Worm (Caenorhabditis elegans): ENCODE results near the gene smex-2.
A peak's percentile ranks its signal among the peaks of the same experiment; 100 is the strongest.
"Not testable (repeated sequence)": the region's sequence is repeated elsewhere in the genome, so short reads cannot be mapped to it uniquely, and the experiment has no call there.

The smex-2 gene

DNA sequence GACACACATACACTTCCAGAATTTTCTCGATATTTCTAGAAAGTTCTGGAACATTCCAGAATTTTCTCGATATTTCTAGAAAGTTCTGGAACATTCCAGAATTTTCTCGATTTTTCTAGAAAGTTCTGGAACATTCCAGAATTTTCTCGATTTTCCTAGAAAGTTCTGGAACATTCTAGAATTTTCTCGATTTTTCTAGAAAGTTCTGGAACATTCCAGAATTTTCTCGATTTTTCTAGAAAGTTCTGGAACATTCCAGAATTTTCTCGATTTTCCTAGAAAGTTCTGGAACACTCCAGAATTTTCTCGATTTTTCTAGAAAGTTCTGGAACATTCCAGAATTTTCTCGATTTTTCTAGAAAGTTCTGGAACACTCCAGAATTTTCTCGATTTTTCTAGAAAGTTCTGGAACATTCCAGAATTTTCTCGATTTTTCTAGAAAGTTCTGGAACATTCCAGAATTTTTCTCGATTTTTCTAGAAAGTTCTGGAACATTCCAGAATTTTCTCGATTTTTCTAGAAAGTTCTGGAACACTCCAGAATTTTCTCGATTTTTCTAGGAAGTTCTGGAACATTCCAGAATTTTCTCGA lies 18.7 kb upstream of the smex-2 start:
- TF ChIP-seq C17E4.6 (GFP tag; IDR thresholded peaks at IDR 0.05) (peak; percentile 42; the same call in 1 of the 2 replicates), nhr-120 (GFP tag; IDR thresholded peaks at IDR 0.05) (peak; percentile 87; the same call in 1 of the 2 replicates), ceh-91 (GFP tag; IDR thresholded peaks at IDR 0.05) (peak; percentile 77), aptf-3 (GFP tag; IDR thresholded peaks at IDR 0.05) (peak; percentile 98), cebp-1 (GFP tag; IDR thresholded peaks at IDR 0.05) (peak; percentile 76), aptf-2 (GFP tag; conservative IDR thresholded peaks at IDR 0.05) (peak; percentile 83), pbrm-1 (GFP tag; IDR thresholded peaks at IDR 0.05) (peak; percentile 96), Y53F4B.3 (GFP tag; IDR thresholded peaks at IDR 0.05) (peak; percentile 97), D2030.7 (GFP tag; IDR thresholded peaks at IDR 0.05) (peak; percentile 98), dox-1 (GFP tag; IDR thresholded peaks at IDR 0.05) (peak; percentile 100), attf-6 (GFP tag; IDR thresholded peaks at IDR 0.05) (peak; percentile 92), mcd-1 (GFP tag; IDR thresholded peaks at IDR 0.05) (peak; percentile 61; the same call in 1 of the 2 replicates), ceh-100 (GFP tag; IDR thresholded peaks at IDR 0.05) (peak; percentile 87), hsf-1 (GFP tag; IDR thresholded peaks at IDR 0.05) (peak; percentile 100), Y67H2A.10 (GFP tag; conservative IDR thresholded peaks at IDR 0.05) (peak; percentile 89), rcor-1 (GFP tag; IDR thresholded peaks at IDR 0.05) (peak; percentile 98), madf-8 (GFP tag; conservative IDR thresholded peaks at IDR 0.05) (0 out of 2 replicates have a peak, but pooled peaks have one; percentile 8), sea-2 (GFP tag; IDR thresholded peaks at IDR 0.05) (peak; percentile 56; the same call in 1 of the 2 replicates), egl-18 (GFP tag; IDR thresholded peaks at IDR 0.05) (peak; percentile 96), F33H1.4 (GFP tag; IDR thresholded peaks at IDR 0.05) (peak; percentile 62), ztf-6 (GFP tag; IDR thresholded peaks at IDR 0.05) (peak; percentile 92), nfya-2 (GFP tag; IDR thresholded peaks at IDR 0.05) (peak; percentile 88), F39B2.1 (GFP tag; IDR thresholded peaks at IDR 0.05) (peak; percentile 94), Y56A3A.18 (GFP tag; IDR thresholded peaks at IDR 0.05) (peak; percentile 91; the same call in 1 of the 2 replicates), ztf-28 (GFP tag; IDR thresholded peaks at IDR 0.05) (peak; percentile 88), Y79H2A.3 (GFP tag; conservative IDR thresholded peaks at IDR 0.05) (peak; percentile 94; the same call in 1 of the 2 replicates), madf-3 (GFP tag; IDR thresholded peaks at IDR 0.05) (peak; percentile 95), let-526 (GFP tag; IDR thresholded peaks at IDR 0.05) (peak; percentile 93), egrh-3 (GFP tag; IDR thresholded peaks at IDR 0.05) (peak; percentile 96), attf-3 (GFP tag; conservative IDR thresholded peaks at IDR 0.05) (peak; percentile 72), Y95B8A.8 (GFP tag; IDR thresholded peaks at IDR 0.05) (peak; percentile 97), ceh-58 (GFP tag; IDR thresholded peaks at IDR 0.05) (peak; percentile 98; the same call in 1 of the 2 replicates), bed-1 (GFP tag; IDR thresholded peaks at IDR 0.05) (peak; percentile 89; the same call in 1 of the 2 replicates), egl-44 (GFP tag; IDR thresholded peaks at IDR 0.05) (peak; percentile 97), ztf-25 (GFP tag; IDR thresholded peaks at IDR 0.05) (peak; percentile 98; the same call in 1 of the 2 replicates), hmg-20 (GFP tag; IDR thresholded peaks at IDR 0.05) (peak; percentile 2; the same call in 1 of the 2 replicates), ceh-40 (GFP tag; IDR thresholded peaks at IDR 0.05) (peak; percentile 96), bed-2 (GFP tag; IDR thresholded peaks at IDR 0.05) (0 out of 2 replicates have a peak, but pooled peaks have one; percentile 57), B0019.2 (GFP tag; conservative IDR thresholded peaks at IDR 0.05) (peak; percentile 93), K11D2.4 (GFP tag; IDR thresholded peaks at IDR 0.05) (peak; percentile 54; the same call in 1 of the 2 replicates), nfyb-1 (GFP tag; IDR thresholded peaks at IDR 0.05) (peak; percentile 96), ekl-4 (GFP tag; IDR thresholded peaks at IDR 0.05) (peak; percentile 98), madf-6 (GFP tag; IDR thresholded peaks at IDR 0.05) (peak; percentile 91)
- TF ChIP-seq cebp-1 (tag; optimal IDR thresholded peaks at IDR 0.05), result not testable (repeated sequence)
